Fruit fly (Drosophila melanogaster) whole organism, embryonic: ENCODE results near the gene CG14410.
A peak's percentile ranks its signal among the peaks of the same experiment; 100 is the strongest.

Experiments used
- Ada2b ChIP-seq: fragments of 200-800 bp; sonication (Bioruptor generic); IDR thresholded peaks from 2 replicates; pipeline ENCODE4 v1.3.6; 2022; ENCODE audit warnings: missing biosample characterization, missing genetic modification characterization
- CG10274 ChIP-seq: fragments of 200-800 bp; sonication (Bioruptor generic); optimal IDR thresholded peaks from 3 replicates; lab custom pipeline; 2017; ENCODE audit warnings: missing biosample characterization, mild to moderate bottlenecking, missing genetic modification characterization
- CG10321 ChIP-seq: fragments of 200-800 bp; sonication (Bioruptor generic); IDR thresholded peaks from 2 replicates; pipeline ENCODE4 v1.3.6; 2022; ENCODE audit warnings: missing biosample characterization, missing genetic modification characterization
- CG10543 ChIP-seq: fragments of 200-800 bp; sonication (Bioruptor generic); optimal IDR thresholded peaks from 3 replicates; lab custom pipeline; 2017; ENCODE audit warnings: missing biosample characterization, mild to moderate bottlenecking, missing genetic modification characterization, moderate library complexity
- CG12155 ChIP-seq: fragments of 200-800 bp; sonication (Bioruptor generic); optimal IDR thresholded peaks from 3 replicates; lab custom pipeline; 2016; ENCODE audit warnings: missing biosample characterization, missing genetic modification characterization
- CG12769 ChIP-seq: fragments of 200-800 bp; sonication (Bioruptor generic); optimal IDR thresholded peaks from 2 replicates; lab custom pipeline; 2019; ENCODE audit warnings: missing biosample characterization, mild to moderate bottlenecking, missing genetic modification characterization, moderate library complexity
- CG18476 ChIP-seq: fragments of 200-800 bp; sonication (Bioruptor generic); optimal IDR thresholded peaks from 2 replicates; lab custom pipeline; 2016; ENCODE audit warnings: missing biosample characterization, mild to moderate bottlenecking, missing genetic modification characterization
- CG2199 ChIP-seq: fragments of 200-800 bp; sonication (Bioruptor generic); IDR thresholded peaks from 3 replicates; pipeline ENCODE4 v1.3.6; 2022; ENCODE audit warnings: missing biosample characterization, missing genetic modification characterization
- CG31224 ChIP-seq: fragments of 200-800 bp; sonication (Bioruptor generic); IDR thresholded peaks from 2 replicates; pipeline ENCODE4 v1.3.6; 2022; ENCODE audit warnings: missing biosample characterization, missing genetic modification characterization
- CG33557 ChIP-seq: fragments of 200-800 bp; sonication (Bioruptor generic); optimal IDR thresholded peaks from 2 replicates; lab custom pipeline; 2019; ENCODE audit warnings: missing biosample characterization, mild to moderate bottlenecking, missing genetic modification characterization, moderate library complexity
- CG4282 ChIP-seq: fragments of 200-800 bp; sonication (Bioruptor generic); optimal IDR thresholded peaks from 2 replicates; lab custom pipeline; 2016; ENCODE audit warnings: missing biosample characterization, missing genetic modification characterization
- CG4820 ChIP-seq: fragments of 200-800 bp; sonication (Bioruptor generic); optimal IDR thresholded peaks from 3 replicates; lab custom pipeline; 2016; ENCODE audit warnings: missing biosample characterization, missing genetic modification characterization
- CG6689 ChIP-seq: fragments of 200-800 bp; sonication (Bioruptor generic); IDR thresholded peaks from 2 replicates; pipeline ENCODE4 v1.3.6; 2022; ENCODE audit warnings: missing biosample characterization, missing genetic modification characterization
- CG7357 ChIP-seq: fragments of 200-800 bp; sonication (Bioruptor generic); IDR thresholded peaks from 3 replicates; pipeline ENCODE4 v1.3.6; 2022; ENCODE audit warnings: missing biosample characterization, missing genetic modification characterization
- CG9215 ChIP-seq: fragments of 200-800 bp; sonication (Bioruptor generic); IDR thresholded peaks from 2 replicates; pipeline ENCODE4 v1.3.6; 2022; ENCODE audit warnings: missing biosample characterization, missing genetic modification characterization
- CG9437 ChIP-seq: fragments of 200-800 bp; sonication (Bioruptor generic); optimal IDR thresholded peaks from 2 replicates; lab custom pipeline; 2018; ENCODE audit warnings: missing biosample characterization, mild to moderate bottlenecking, missing genetic modification characterization
- CG9797 ChIP-seq: fragments of 200-800 bp; sonication (Bioruptor generic); optimal IDR thresholded peaks from 3 replicates; lab custom pipeline; 2018; ENCODE audit warnings: missing biosample characterization, mild to moderate bottlenecking, missing genetic modification characterization
- D ChIP-seq, 2 experiments: fragments of 200-800 bp in 1 of 2; fragments of >200 bp in 1 of 2; sonication (Bioruptor generic) in 1 of 2; optimal IDR thresholded peaks; 2 replicates in 1 of 2; 3 replicates in 1 of 2; lab custom pipeline; 2017; ENCODE audit warnings: mild to moderate bottlenecking in 1 of 2, missing biosample characterization in 1 of 2, missing genetic modification characterization in 1 of 2, missing genetic modification reagents in 1 of 2
- D19A ChIP-seq: fragments of 200-800 bp; optimal IDR thresholded peaks from 3 replicates; lab custom pipeline; 2019; ENCODE audit warnings: missing biosample characterization, mild to moderate bottlenecking, missing genetic modification characterization, moderate library complexity
- Dfd ChIP-seq, 2 experiments: fragments of >200 bp; optimal IDR thresholded peaks; 2 replicates each; lab custom pipeline; 2017; ENCODE audit warnings: missing biosample characterization in 2 of 2, missing genetic modification characterization in 2 of 2
- Dip2 ChIP-seq: fragments of 200-800 bp; sonication (Bioruptor generic); IDR thresholded peaks from 2 replicates; pipeline ENCODE4 v1.3.6; 2022; ENCODE audit warnings: missing biosample characterization, missing genetic modification characterization
- Dp ChIP-seq: fragments of 200-800 bp; sonication (Bioruptor generic); optimal IDR thresholded peaks from 2 replicates; lab custom pipeline; 2018; ENCODE audit warnings: missing biosample characterization, mild to moderate bottlenecking, missing genetic modification characterization, moderate library complexity
- Eip74EF ChIP-seq, 2 experiments: fragments of 200-800 bp in 1 of 2; fragments of >200 bp in 1 of 2; sonication (Bioruptor generic) in 1 of 2; optimal IDR thresholded peaks; 2 replicates each; lab custom pipeline; 2017 to 2019; ENCODE audit warnings: missing biosample characterization in 2 of 2, missing genetic modification characterization in 2 of 2, mild to moderate bottlenecking in 1 of 2, moderate library complexity in 1 of 2
- Fer1 ChIP-seq: fragments of 200-800 bp; sonication (Bioruptor generic); optimal IDR thresholded peaks from 2 replicates; lab custom pipeline; 2017; ENCODE audit warnings: missing biosample characterization, mild to moderate bottlenecking, missing genetic modification characterization
- H15 ChIP-seq: fragments of 200-800 bp; sonication (Bioruptor generic); IDR thresholded peaks from 3 replicates; pipeline ENCODE4 v1.3.6; 2022; ENCODE audit warnings: missing biosample characterization, missing genetic modification characterization
- HLH54F ChIP-seq: fragments of 200-800 bp; sonication (Bioruptor generic); optimal IDR thresholded peaks from 3 replicates; lab custom pipeline; 2016; ENCODE audit warnings: missing biosample characterization, missing genetic modification characterization
- MESR4 ChIP-seq: fragments of 200-800 bp; sonication (Bioruptor generic); optimal IDR thresholded peaks from 2 replicates; lab custom pipeline; 2018; ENCODE audit warnings: missing biosample characterization, mild to moderate bottlenecking, missing genetic modification characterization, moderate library complexity
- Mad ChIP-seq: fragments of 200-800 bp; sonication (Bioruptor generic); optimal IDR thresholded peaks from 2 replicates; lab custom pipeline; 2016; ENCODE audit warnings: missing biosample characterization, missing genetic modification characterization
- NC2β ChIP-seq: fragments of 200-800 bp; sonication (Bioruptor generic); optimal IDR thresholded peaks from 2 replicates; lab custom pipeline; 2016; ENCODE audit warnings: missing biosample characterization, missing genetic modification characterization
- NFAT ChIP-seq: fragments of 200-800 bp; sonication (Bioruptor generic); IDR thresholded peaks from 2 replicates; pipeline ENCODE4 v1.3.6; 2022; ENCODE audit warnings: missing biosample characterization, missing genetic modification characterization
- Nf-YA ChIP-seq: fragments of 200-800 bp; sonication (Bioruptor generic); IDR thresholded peaks from 2 replicates; pipeline ENCODE4 v1.3.6; 2022; ENCODE audit warnings: missing biosample characterization, missing genetic modification characterization
- Optix ChIP-seq: fragments of 200-800 bp; sonication (Bioruptor generic); IDR thresholded peaks from 3 replicates; pipeline ENCODE4 v1.3.6; 2022; ENCODE audit warnings: missing biosample characterization, missing genetic modification characterization
- Pdp1 ChIP-seq, 2 experiments: fragments of 200-800 bp; sonication (Bioruptor generic); optimal IDR thresholded peaks; 3 replicates each; lab custom pipeline; 2016; ENCODE audit warnings: missing biosample characterization in 2 of 2, missing genetic modification characterization in 2 of 2, mild to moderate bottlenecking in 1 of 2, moderate library complexity in 1 of 2
- Scr ChIP-seq: fragments of 200-800 bp; sonication (Bioruptor generic); IDR thresholded peaks from 2 replicates; pipeline ENCODE4 v1.3.6; 2022; ENCODE audit warnings: missing biosample characterization, missing genetic modification characterization; ENCODE audit not compliant: partially characterized antibody
- bab2 ChIP-seq: fragments of 200-800 bp; sonication (Bioruptor generic); optimal IDR thresholded peaks from 2 replicates; lab custom pipeline; 2016; ENCODE audit warnings: missing biosample characterization, missing genetic modification characterization
- bbx ChIP-seq: fragments of 200-800 bp; sonication (Bioruptor generic); IDR thresholded peaks from 2 replicates; pipeline ENCODE4 v1.3.6; 2022; ENCODE audit warnings: missing biosample characterization, missing genetic modification characterization; ENCODE audit not compliant: partially characterized antibody
- btn ChIP-seq: fragments of 200-800 bp; sonication (Bioruptor generic); optimal IDR thresholded peaks from 2 replicates; lab custom pipeline; 2016; ENCODE audit warnings: missing biosample characterization, missing genetic modification characterization
- chn ChIP-seq: fragments of 200-800 bp; sonication (Bioruptor generic); optimal IDR thresholded peaks from 2 replicates; lab custom pipeline; 2016; ENCODE audit warnings: missing biosample characterization, missing genetic modification characterization
- ci ChIP-seq: fragments of 200-800 bp; sonication (Bioruptor generic); IDR thresholded peaks from 3 replicates; pipeline ENCODE4 v1.3.6; 2022; ENCODE audit warnings: missing biosample characterization, missing genetic modification characterization
- en ChIP-seq: fragments of 200-800 bp; sonication (Bioruptor generic); optimal IDR thresholded peaks from 2 replicates; lab custom pipeline; 2016; ENCODE audit warnings: missing biosample characterization, missing genetic modification characterization
- gcm2 ChIP-seq: fragments of 200-800 bp; sonication (Bioruptor generic); optimal IDR thresholded peaks from 2 replicates; lab custom pipeline; 2016; ENCODE audit warnings: missing biosample characterization, missing genetic modification characterization
- grn ChIP-seq: fragments of 200-800 bp; sonication (Bioruptor generic); optimal IDR thresholded peaks from 3 replicates; lab custom pipeline; 2017; ENCODE audit warnings: missing biosample characterization, missing genetic modification characterization
- ken ChIP-seq: fragments of 200-800 bp; sonication (Bioruptor generic); IDR thresholded peaks from 3 replicates; pipeline ENCODE4 v1.3.6; 2022; ENCODE audit warnings: missing biosample characterization, missing genetic modification characterization
- kni ChIP-seq: fragments of 200-800 bp; sonication (Bioruptor generic); optimal IDR thresholded peaks from 3 replicates; lab custom pipeline; 2017; ENCODE audit warnings: mild to moderate bottlenecking, missing biosample characterization, missing genetic modification reagents, missing genetic modification characterization
- lab ChIP-seq: fragments of 200-800 bp; sonication (Bioruptor generic); optimal IDR thresholded peaks from 3 replicates; lab custom pipeline; 2017; ENCODE audit warnings: missing biosample characterization, missing genetic modification characterization, mild to moderate bottlenecking, moderate library complexity, missing genetic modification reagents
- lola ChIP-seq, 3 experiments: fragments of >200 bp in 2 of 3; fragments of 200-800 bp in 1 of 3; sonication (Bioruptor generic) in 1 of 3; optimal IDR thresholded peaks; 2 replicates each; lab custom pipeline; 2017 to 2019; ENCODE audit warnings: missing biosample characterization in 3 of 3, missing genetic modification characterization in 3 of 3, mild to moderate bottlenecking in 1 of 3, moderate library complexity in 1 of 3
- psq ChIP-seq: fragments of 200-800 bp; sonication (Bioruptor generic); optimal IDR thresholded peaks from 2 replicates; lab custom pipeline; 2017; ENCODE audit warnings: missing biosample characterization, missing genetic modification characterization
- salm ChIP-seq: fragments of 200-800 bp; sonication (Bioruptor generic); optimal IDR thresholded peaks from 2 replicates; lab custom pipeline; 2018; ENCODE audit warnings: missing biosample characterization, mild to moderate bottlenecking, missing genetic modification characterization
- tll ChIP-seq, 2 experiments: fragments of 200-800 bp in 1 of 2; fragments of >200 bp in 1 of 2; sonication (Bioruptor generic) in 1 of 2; optimal IDR thresholded peaks; 2 replicates each; lab custom pipeline; 2017 to 2019; ENCODE audit warnings: missing biosample characterization in 2 of 2, missing genetic modification characterization in 2 of 2, mild to moderate bottlenecking in 1 of 2, moderate library complexity in 1 of 2
- unc-4 ChIP-seq: fragments of 200-800 bp; sonication (Bioruptor generic); IDR thresholded peaks from 2 replicates; pipeline ENCODE4 v1.3.6; 2022; ENCODE audit warnings: missing biosample characterization, missing genetic modification characterization; ENCODE audit not compliant: partially characterized antibody
- wor ChIP-seq: fragments of 200-800 bp; sonication (Bioruptor generic); IDR thresholded peaks from 2 replicates; pipeline ENCODE4 v1.3.6; 2022; ENCODE audit warnings: missing biosample characterization, missing genetic modification characterization

The CG14410 gene

DNA sequence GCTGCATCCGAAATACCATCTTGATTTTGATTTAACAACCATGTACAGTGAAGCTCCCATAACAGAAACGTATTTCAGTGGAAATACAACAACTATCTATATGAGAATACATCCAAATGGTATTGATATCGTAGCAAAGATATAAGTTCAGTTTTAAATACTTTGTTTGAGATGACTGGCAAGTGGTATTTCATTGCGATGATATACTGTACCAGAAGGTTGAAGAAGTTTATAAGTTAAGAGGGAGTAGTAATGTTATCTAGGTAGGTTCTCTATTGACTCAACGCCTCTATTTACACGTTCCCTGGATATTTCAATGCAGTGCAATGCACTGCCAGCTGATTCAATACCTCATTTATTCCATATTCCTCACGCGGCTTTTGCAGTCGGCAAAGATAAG, 30.9 kb upstream of the CG14410 start (continued):
- TF ChIP-seq CG6689 (GFP tag; lab: Robert Waterston, UW): 0 out of 2 replicates have a peak, but pooled peaks have one; percentile 9
- no peak for TF ChIP-seq CG9797
- TF ChIP-seq CG18476 (GFP tag; lab: Kevin White, UChicago): no peak
- TF ChIP-seq gcm2 (GFP tag; lab: Kevin White, UChicago): no peak
- peak; percentile 23 for TF ChIP-seq bab2 (GFP tag; lab: Kevin White, UChicago)
- TF ChIP-seq CG7357 (GFP tag; lab: Robert Waterston, UW): no peak
- TF ChIP-seq D19A: no peak
- TF ChIP-seq CG10321 (GFP tag; lab: Robert Waterston, UW): no peak
- no peak for TF ChIP-seq Fer1 (GFP tag; lab: Kevin White, UChicago)
- no peak for TF ChIP-seq unc-4 (GFP tag; lab: Robert Waterston, UW)
- no peak for TF ChIP-seq CG33557 (GFP tag; lab: Kevin White, UChicago)
- no peak for TF ChIP-seq en (GFP tag; lab: Kevin White, UChicago)
- TF ChIP-seq CG10543 (GFP tag; lab: Kevin White, UChicago): no peak
- no peak for TF ChIP-seq kni (GFP tag; lab: Kevin White, UChicago)
- no peak for TF ChIP-seq lab (GFP tag; lab: Kevin White, UChicago)
- no peak for TF ChIP-seq chn
- no peak for TF ChIP-seq CG2199 (GFP tag; lab: Robert Waterston, UW)
- peak; percentile 4 for TF ChIP-seq CG12769
- no peak for TF ChIP-seq HLH54F (GFP tag; lab: Kevin White, UChicago)
- no peak for TF ChIP-seq Dp (GFP tag; lab: Kevin White, UChicago)
- no peak for TF ChIP-seq wor
- no peak for TF ChIP-seq Nf-YA (GFP tag; lab: Robert Waterston, UW)
- no peak for TF ChIP-seq Scr
- TF ChIP-seq Pdp1 (GFP tag; optimal IDR thresholded peaks at IDR 0.05; lab: Kevin White, UChicago): peak in 1 of 2 experiments; percentile 5
- TF ChIP-seq psq (GFP tag; lab: Kevin White, UChicago): no peak
- TF ChIP-seq btn (GFP tag; lab: Kevin White, UChicago): no peak
- TF ChIP-seq CG4282: no peak
- TF ChIP-seq tll (GFP tag; optimal IDR thresholded peaks at IDR 0.05; lab: Kevin White, UChicago): no peak
- TF ChIP-seq CG10274 (GFP tag; lab: Kevin White, UChicago): no peak
- TF ChIP-seq MESR4: no peak
- TF ChIP-seq Dip2 (GFP tag; lab: Robert Waterston, UW): no peak
- no peak for TF ChIP-seq D (optimal IDR thresholded peaks at IDR 0.05; lab: Kevin White, UChicago)
- TF ChIP-seq D (GFP tag; optimal IDR thresholded peaks at IDR 0.05; lab: Kevin White, UChicago): no peak
- TF ChIP-seq Mad (GFP tag; lab: Kevin White, UChicago): no peak
- TF ChIP-seq ci (GFP tag; lab: Robert Waterston, UW): peak; percentile 64; the same call in 1 of the 3 replicates
- no peak for TF ChIP-seq salm (tag; lab: Kevin White, UChicago)
- no peak for TF ChIP-seq CG31224 (GFP tag; lab: Robert Waterston, UW)
- no peak for TF ChIP-seq bbx (GFP tag; lab: Robert Waterston, UW)
- TF ChIP-seq lola (GFP tag; optimal IDR thresholded peaks at IDR 0.05; lab: Kevin White, UChicago): peak in 1 of 3 experiments; percentile 11
- no peak for TF ChIP-seq CG4820 (GFP tag; lab: Kevin White, UChicago)
- no peak for TF ChIP-seq NFAT
- TF ChIP-seq Ada2b (GFP tag; lab: Robert Waterston, UW): no peak
- TF ChIP-seq Eip74EF (GFP tag; optimal IDR thresholded peaks at IDR 0.05; lab: Kevin White, UChicago): no peak
- no peak for TF ChIP-seq CG9215 (GFP tag; lab: Robert Waterston, UW)
- TF ChIP-seq NC2β: no peak
- TF ChIP-seq grn: no peak
- TF ChIP-seq Dfd (GFP tag; optimal IDR thresholded peaks at IDR 0.05; lab: Kevin White, UChicago): no peak
- no peak for TF ChIP-seq CG9437 (GFP tag; lab: Kevin White, UChicago)
- no peak for TF ChIP-seq ken (GFP tag; lab: Robert Waterston, UW)
- TF ChIP-seq CG12155 (GFP tag; lab: Kevin White, UChicago): no peak
- TF ChIP-seq Optix (GFP tag; lab: Robert Waterston, UW): no peak
- TF ChIP-seq H15 (GFP tag; lab: Robert Waterston, UW): no peak
